Worm (Caenorhabditis elegans) whole organism, young adult: Measurements from ENCODE around the gene arrd-24.

Experiments
- B0261.1 ChIP-seq: sonication (generic microtip); optimal IDR thresholded peaks from 2 replicates; lab custom pipeline; 2016; ENCODE audit warnings: mild to moderate bottlenecking, missing genetic modification characterization, moderate library complexity, missing compliant biosample characterization
- F10E7.11 ChIP-seq: sonication (generic microtip); optimal IDR thresholded peaks from 2 replicates; lab custom pipeline; 2017; ENCODE audit warnings: mild to moderate bottlenecking, missing genetic modification characterization, moderate library complexity, missing compliant biosample characterization
- F22D6.2 ChIP-seq: sonication (generic microtip); optimal IDR thresholded peaks from 2 replicates; lab custom pipeline; 2016; ENCODE audit warnings: mild to moderate bottlenecking, missing genetic modification characterization, missing compliant biosample characterization
- F52B5.7 ChIP-seq: sonication (generic microtip); optimal IDR thresholded peaks from 2 replicates; lab custom pipeline; 2016; ENCODE audit warnings: mild to moderate bottlenecking, missing genetic modification characterization, missing compliant biosample characterization
- K11D2.4 ChIP-seq: fragments of 200-800 bp; sonication (Bioruptor generic); IDR thresholded peaks from 2 replicates; pipeline ENCODE4 v1.3.6; 2022; ENCODE audit warnings: missing genetic modification reagents, missing genetic modification characterization, missing compliant biosample characterization
- K12H6.12 ChIP-seq: fragments of 200-800 bp; sonication (Bioruptor generic); optimal IDR thresholded peaks from 2 replicates; lab custom pipeline; 2018; ENCODE audit warnings: mild to moderate bottlenecking, missing genetic modification characterization, missing compliant biosample characterization
- Y53F4B.3 ChIP-seq: fragments of 200-800 bp; sonication (Bioruptor generic); IDR thresholded peaks from 2 replicates; pipeline ENCODE4 v1.3.6; 2022; ENCODE audit warnings: missing genetic modification reagents, missing genetic modification characterization, missing compliant biosample characterization
- ZK185.1 ChIP-seq: sonication (generic microtip); optimal IDR thresholded peaks from 2 replicates; lab custom pipeline; 2016; ENCODE audit warnings: mild to moderate bottlenecking, missing genetic modification characterization, missing compliant biosample characterization; ENCODE audit not compliant: poor library complexity, severe bottlenecking
- attf-3 ChIP-seq: fragments of 200-800 bp; sonication (Bioruptor generic); conservative IDR thresholded peaks from 2 replicates; pipeline ENCODE4 v1.3.6; 2022; ENCODE audit warnings: missing genetic modification reagents, missing genetic modification characterization, missing compliant biosample characterization
- attf-5 ChIP-seq: fragments of 200-800 bp; sonication (Bioruptor generic); optimal IDR thresholded peaks from 2 replicates; lab custom pipeline; 2018; ENCODE audit warnings: mild to moderate bottlenecking, missing genetic modification characterization, missing compliant biosample characterization
- cebp-1 ChIP-seq, 2 experiments: fragments of 200-800 bp in 1 of 2; sonication (Bioruptor generic) in 1 of 2; sonication (generic microtip) in 1 of 2; IDR thresholded peaks in 1 of 2; optimal IDR thresholded peaks in 1 of 2; 2 replicates each; pipeline versions ENCODE4 v1.3.6 to Lab custom; 2017 to 2022; ENCODE audit warnings: missing compliant biosample characterization in 2 of 2, missing genetic modification characterization in 2 of 2, mild to moderate bottlenecking in 1 of 2, missing genetic modification reagents in 1 of 2, moderate library complexity in 1 of 2
- cebp-2 ChIP-seq: fragments of 200-800 bp; sonication (Bioruptor generic); IDR thresholded peaks from 2 replicates; pipeline ENCODE4 v1.3.6; 2022; ENCODE audit warnings: missing genetic modification characterization, missing compliant biosample characterization
- ceh-27 ChIP-seq: fragments of 200-800 bp; sonication (Bioruptor generic); optimal IDR thresholded peaks from 2 replicates; lab custom pipeline; 2018; ENCODE audit warnings: mild to moderate bottlenecking, missing genetic modification characterization, moderate library complexity, missing compliant biosample characterization
- ceh-91 ChIP-seq: fragments of 200-800 bp; sonication (Bioruptor generic); IDR thresholded peaks from 2 replicates; pipeline ENCODE4 v1.3.6; 2022; ENCODE audit warnings: missing genetic modification reagents, missing genetic modification characterization, missing compliant biosample characterization
- chd-7 ChIP-seq: sonication (generic microtip); optimal IDR thresholded peaks from 2 replicates; lab custom pipeline; 2016; ENCODE audit warnings: mild to moderate bottlenecking, missing genetic modification characterization, moderate library complexity, missing compliant biosample characterization
- dox-1 ChIP-seq: fragments of 200-800 bp; sonication (Bioruptor generic); IDR thresholded peaks from 2 replicates; pipeline ENCODE4 v1.3.6; 2022; ENCODE audit warnings: missing genetic modification reagents, missing genetic modification characterization, missing compliant biosample characterization
- egrh-3 ChIP-seq: fragments of 200-800 bp; sonication (Bioruptor generic); IDR thresholded peaks from 2 replicates; pipeline ENCODE4 v1.3.6; 2022; ENCODE audit warnings: missing genetic modification reagents, missing genetic modification characterization, missing compliant biosample characterization
- ekl-4 ChIP-seq: fragments of 200-800 bp; sonication (Bioruptor generic); IDR thresholded peaks from 2 replicates; pipeline ENCODE4 v1.3.6; 2022; ENCODE audit warnings: missing genetic modification reagents, missing genetic modification characterization, missing compliant biosample characterization
- ets-4 ChIP-seq: fragments of 200-800 bp; sonication (Bioruptor generic); optimal IDR thresholded peaks from 2 replicates; lab custom pipeline; 2018; ENCODE audit warnings: mild to moderate bottlenecking, missing genetic modification characterization, missing compliant biosample characterization
- fkh-3 ChIP-seq: sonication (generic microtip); optimal IDR thresholded peaks from 2 replicates; lab custom pipeline; 2016; ENCODE audit warnings: mild to moderate bottlenecking, missing genetic modification characterization, missing compliant biosample characterization
- hlh-26 ChIP-seq: fragments of 200-800 bp; sonication (Bioruptor generic); conservative IDR thresholded peaks from 2 replicates; pipeline ENCODE4 v1.3.6; 2022; ENCODE audit warnings: missing genetic modification reagents, missing genetic modification characterization, missing compliant biosample characterization
- hsf-1 ChIP-seq: fragments of 200-800 bp; sonication (Bioruptor generic); IDR thresholded peaks from 2 replicates; pipeline ENCODE4 v1.3.6; 2022; ENCODE audit warnings: missing genetic modification reagents, missing genetic modification characterization, missing compliant biosample characterization
- let-526 ChIP-seq: fragments of 200-800 bp; sonication (Bioruptor generic); IDR thresholded peaks from 2 replicates; pipeline ENCODE4 v1.3.6; 2022; ENCODE audit warnings: missing genetic modification reagents, missing genetic modification characterization, missing compliant biosample characterization
- lin-35 ChIP-seq, 3 experiments: fragments of 150-350 bp in 2 of 3; sonication (generic microtip) in 1 of 3; optimal IDR thresholded peaks; 2 replicates each; lab custom pipeline; 2014 to 2018; ENCODE audit warnings: missing biosample characterization in 3 of 3, missing genetic modification characterization in 3 of 3, missing genetic modification reagents in 3 of 3
- nfya-2 ChIP-seq: fragments of 200-800 bp; sonication (Bioruptor generic); IDR thresholded peaks from 2 replicates; pipeline ENCODE4 v1.3.6; 2022; ENCODE audit warnings: missing genetic modification reagents, missing genetic modification characterization, missing compliant biosample characterization
- nfyb-1 ChIP-seq: fragments of 200-800 bp; sonication (Bioruptor generic); IDR thresholded peaks from 2 replicates; pipeline ENCODE4 v1.3.6; 2022; ENCODE audit warnings: missing genetic modification reagents, missing genetic modification characterization, missing compliant biosample characterization
- nhr-179 ChIP-seq: sonication (generic microtip); optimal IDR thresholded peaks from 2 replicates; lab custom pipeline; 2016; ENCODE audit warnings: mild to moderate bottlenecking, missing genetic modification characterization, missing compliant biosample characterization
- nhr-80 ChIP-seq: sonication (generic microtip); optimal IDR thresholded peaks from 2 replicates; lab custom pipeline; 2016; ENCODE audit warnings: missing genetic modification characterization, missing compliant biosample characterization
- nhr-90 ChIP-seq: sonication (generic microtip); optimal IDR thresholded peaks from 2 replicates; lab custom pipeline; 2016; ENCODE audit warnings: missing genotype, mild to moderate bottlenecking, missing genetic modification characterization, missing compliant biosample characterization
- pha-4 ChIP-seq: fragments of 150-350 bp; sonication (generic microtip); optimal IDR thresholded peaks from 2 replicates; lab custom pipeline; 2014; ENCODE audit warnings: missing biosample characterization, missing genetic modification reagents, missing genetic modification characterization
- rcor-1 ChIP-seq: fragments of 200-800 bp; sonication (Bioruptor generic); IDR thresholded peaks from 2 replicates; pipeline ENCODE4 v1.3.6; 2022; ENCODE audit warnings: missing genetic modification reagents, missing genetic modification characterization, missing compliant biosample characterization
- sea-2 ChIP-seq: fragments of 200-800 bp; sonication (Bioruptor generic); IDR thresholded peaks from 2 replicates; pipeline ENCODE4 v1.3.6; 2022; ENCODE audit warnings: missing genetic modification characterization, missing compliant biosample characterization
- snpc-1.3 ChIP-seq: sonication (generic microtip); optimal IDR thresholded peaks from 2 replicates; lab custom pipeline; 2017; ENCODE audit warnings: missing genetic modification characterization, mild to moderate bottlenecking, missing compliant biosample characterization, antibody characterized with exemption, moderate library complexity, missing genotype, missing genetic modification reagents; ENCODE audit not compliant: insufficient read depth
- somi-1 ChIP-seq: fragments of 200-800 bp; sonication (Bioruptor generic); optimal IDR thresholded peaks from 2 replicates; lab custom pipeline; 2018; ENCODE audit warnings: mild to moderate bottlenecking, missing genetic modification characterization, missing compliant biosample characterization
- tbp1 ChIP-seq: fragments of 200-800 bp; sonication (Bioruptor generic); optimal IDR thresholded peaks from 2 replicates; lab custom pipeline; 2018; ENCODE audit warnings: mild to moderate bottlenecking, missing genetic modification characterization, missing compliant biosample characterization
- tbx-9 ChIP-seq: sonication (generic microtip); optimal IDR thresholded peaks from 2 replicates; lab custom pipeline; 2016; ENCODE audit warnings: borderline replicate concordance, missing genetic modification characterization, inconsistent platforms, missing compliant biosample characterization
- unc-130 ChIP-seq: sonication (generic microtip); optimal IDR thresholded peaks from 2 replicates; lab custom pipeline; 2016; ENCODE audit warnings: missing genetic modification reagents, missing genetic modification characterization, missing compliant biosample characterization
- zfh-2 ChIP-seq: fragments of 200-800 bp; sonication (Bioruptor generic); conservative IDR thresholded peaks from 2 replicates; pipeline ENCODE4 v1.3.6; 2022; ENCODE audit warnings: missing genetic modification reagents, missing genetic modification characterization, missing compliant biosample characterization
- zim-3 ChIP-seq: sonication (generic microtip); optimal IDR thresholded peaks from 2 replicates; lab custom pipeline; 2017; ENCODE audit warnings: mild to moderate bottlenecking, missing genetic modification characterization, moderate library complexity, missing compliant biosample characterization
- ztf-18 ChIP-seq: sonication (generic microtip); optimal IDR thresholded peaks from 2 replicates; lab custom pipeline; 2016; ENCODE audit warnings: missing genotype, mild to moderate bottlenecking, missing genetic modification characterization, missing compliant biosample characterization
- ztf-26 ChIP-seq: sonication (generic microtip); optimal IDR thresholded peaks from 2 replicates; lab custom pipeline; 2017; ENCODE audit warnings: missing genetic modification characterization, missing compliant biosample characterization

Gene arrd-24

ce11 chrX:13969257-13969968 is 10.9 kb downstream of the arrd-24 start (continued):
- peak; percentile 37 for TF ChIP-seq ztf-26 (tag; lab: Kevin White, UChicago)
- no peak for TF ChIP-seq snpc-1.3 (tag; lab: Kevin White, UChicago)
- TF ChIP-seq F52B5.7 (tag; lab: Kevin White, UChicago), result no peak
- TF ChIP-seq dox-1 (GFP tag; lab: Robert Waterston, UW), result peak; percentile 85
- no peak for TF ChIP-seq sea-2 (GFP tag; lab: Robert Waterston, UW)
- TF ChIP-seq attf-3, result no peak
- peak; percentile 51 for TF ChIP-seq nhr-90 (tag; lab: Kevin White, UChicago)
- peak; percentile 66 for TF ChIP-seq ceh-27 (GFP tag; lab: Kevin White, UChicago)
- TF ChIP-seq let-526 (GFP tag; lab: Robert Waterston, UW), result 0 out of 2 replicates have a peak, but pooled peaks have one; percentile 7
- TF ChIP-seq ets-4 (GFP tag; lab: Kevin White, UChicago), result no peak
- peak; percentile 97 for TF ChIP-seq zfh-2 (GFP tag; lab: Robert Waterston, UW)
- 0 out of 2 replicates have a peak, but pooled peaks have one; percentile 14 for TF ChIP-seq rcor-1 (GFP tag; lab: Robert Waterston, UW)
- TF ChIP-seq B0261.1, result peak; percentile 24
- TF ChIP-seq pha-4, result no peak
- TF ChIP-seq ceh-91 (GFP tag; lab: Robert Waterston, UW), result no peak
- peak; percentile 58 for TF ChIP-seq ztf-18
- no peak for TF ChIP-seq fkh-3
- peak; percentile 86 for TF ChIP-seq K11D2.4 (GFP tag; lab: Robert Waterston, UW)
- TF ChIP-seq ekl-4 (GFP tag; lab: Robert Waterston, UW), result 0 out of 2 replicates have a peak, but pooled peaks have one; percentile 38
- peak; percentile 56 for TF ChIP-seq chd-7 (tag; lab: Kevin White, UChicago)
- TF ChIP-seq F22D6.2 (tag; lab: Kevin White, UChicago), result peak; percentile 8
- TF ChIP-seq ZK185.1 (tag; lab: Kevin White, UChicago), result peak; percentile 55
- TF ChIP-seq cebp-1 (GFP tag; IDR thresholded peaks at IDR 0.05; lab: Robert Waterston, UW), result 0 out of 2 replicates have a peak, but pooled peaks have one; percentile 7
- TF ChIP-seq cebp-1 (tag; optimal IDR thresholded peaks at IDR 0.05; lab: Kevin White, UChicago), result peak; percentile 87
- peak; percentile 82 for TF ChIP-seq attf-5 (GFP tag; lab: Kevin White, UChicago)
- peak; percentile 10 for TF ChIP-seq somi-1 (GFP tag; lab: Kevin White, UChicago)
- no peak for TF ChIP-seq nhr-179 (tag; lab: Kevin White, UChicago)
- no peak for TF ChIP-seq unc-130
- no peak for TF ChIP-seq F10E7.11 (tag; lab: Kevin White, UChicago)
- TF ChIP-seq nfya-2 (GFP tag; lab: Robert Waterston, UW), result no peak
- peak in 1 of 3 experiments; percentile 70 for TF ChIP-seq lin-35 (GFP tag; optimal IDR thresholded peaks at IDR 0.05; lab: Kevin White, UChicago)
- no peak for TF ChIP-seq zim-3 (tag; lab: Kevin White, UChicago)
- TF ChIP-seq Y53F4B.3 (GFP tag; lab: Robert Waterston, UW), result no peak
- peak; percentile 97 for TF ChIP-seq K12H6.12
- peak; percentile 92 for TF ChIP-seq nhr-80
- no peak for TF ChIP-seq tbx-9 (tag; lab: Kevin White, UChicago)
- TF ChIP-seq nfyb-1 (GFP tag; lab: Robert Waterston, UW), result peak; percentile 43; the same call in 1 of the 2 replicates
- no peak for TF ChIP-seq hlh-26 (GFP tag; lab: Robert Waterston, UW)
- TF ChIP-seq hsf-1, result no peak
- TF ChIP-seq tbp1, result peak; percentile 51
- peak; percentile 51 for TF ChIP-seq egrh-3
- no peak for TF ChIP-seq cebp-2 (GFP tag; lab: Robert Waterston, UW)
- TF ChIP-seq, all 124 proteins: peak for 41
